Fruit fly (Drosophila melanogaster) Kc167 (cell line): ENCODE measurements around the gene melt.

ENCODE experiments used
- Myc ChIP-seq: fragments of >200 bp; optimal IDR thresholded peaks from 2 replicates; lab custom pipeline; 2017; ENCODE audit warnings: missing external identifiers
- Sin3A ChIP-seq: fragments of >200 bp; optimal IDR thresholded peaks from 2 replicates; lab custom pipeline; 2018; ENCODE audit warnings: missing external identifiers
- h ChIP-seq: fragments of >200 bp; optimal IDR thresholded peaks from 3 replicates; lab custom pipeline; 2018; ENCODE audit warnings: missing external identifiers
- insv ChIP-seq: fragments of >200 bp; optimal IDR thresholded peaks from 3 replicates; lab custom pipeline; 2018; ENCODE audit warnings: missing external identifiers
- psq ChIP-seq: fragments of >200 bp; optimal IDR thresholded peaks from 2 replicates; lab custom pipeline; 2017; ENCODE audit warnings: missing external identifiers
- ttk ChIP-seq: sonication (Bioruptor generic); optimal IDR thresholded peaks from 2 replicates; lab custom pipeline; 2017; ENCODE audit warnings: missing external identifiers

Gene melt

dm6 chr3L:7133699-7134655 is at the start of gene melt:
Gene melt (plus strand): TSS chr3L:7134516.
- TF ChIP-seq psq (lab: Kevin White, UChicago) (no peak), Myc (no peak), ttk (lab: Kevin White, UChicago) (no peak), h (lab: Kevin White, UChicago) (no peak), insv (lab: Kevin White, UChicago) (no peak), Sin3A (lab: Kevin White, UChicago) (no peak)

DNA sequence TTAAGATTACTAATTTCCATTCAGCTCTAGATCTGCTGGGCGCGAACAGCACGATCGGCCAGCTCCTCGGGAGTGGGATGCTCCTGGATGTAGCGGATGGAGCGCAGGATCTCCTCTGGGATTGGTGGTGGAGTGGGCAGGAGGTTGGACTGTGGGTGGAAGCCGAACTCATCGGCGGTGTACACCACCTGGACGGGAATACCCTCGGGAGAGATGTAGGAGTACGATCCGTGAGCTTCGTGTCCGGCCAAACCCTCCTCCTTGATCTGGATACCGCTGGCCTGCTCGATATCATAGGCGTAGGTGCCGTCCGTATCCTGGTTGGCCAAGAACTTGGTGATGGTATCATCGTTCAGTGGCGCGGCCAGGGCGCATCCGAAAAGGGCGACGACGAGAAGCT is 48.2 kb upstream of the melt start:
- TF ChIP-seq psq (lab: Kevin White, UChicago), result no peak
- no peak for TF ChIP-seq Myc

- TF ChIP-seq insv (lab: Kevin White, UChicago) (no peak), Myc (no peak), ttk (lab: Kevin White, UChicago) (no peak), h (lab: Kevin White, UChicago) (no peak), psq (lab: Kevin White, UChicago) (no peak), Sin3A (lab: Kevin White, UChicago) (no peak)
Measured at dm6 chr3L:7086558-7087059, 47.7 kb upstream of the melt start, which contains the start of gene Cpr65Ea. Gene Cpr65Ea (minus strand): TSS chr3L:7086608.

dm6 chr3L:7087347-7087746 is 47.0 kb upstream of the melt start:
- TF ChIP-seq Sin3A (lab: Kevin White, UChicago) (no peak), h (lab: Kevin White, UChicago) (no peak), Myc (no peak)

DNA sequence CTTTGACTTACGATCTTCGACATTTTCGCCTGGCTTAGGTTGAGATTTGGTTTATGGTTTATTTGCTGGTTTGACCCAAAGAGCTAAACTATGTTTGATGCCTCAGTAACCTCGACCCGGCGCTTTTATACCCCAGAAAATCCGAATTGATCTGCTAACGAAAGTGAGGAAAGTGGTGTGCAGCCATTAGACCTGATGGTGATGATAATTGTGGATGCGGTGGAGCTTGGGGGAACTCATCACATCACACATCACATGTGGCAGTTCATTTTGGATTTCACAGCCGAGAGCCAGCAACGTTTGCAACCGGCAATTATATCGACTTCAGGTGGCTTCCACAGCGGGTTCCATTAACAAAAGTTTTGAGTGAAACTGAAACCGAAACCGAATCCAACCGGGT is 45.6 kb upstream of the melt start, which contains the start of gene Cpr65Eb:
Gene Cpr65Eb, minus strand, starts transcription at position 101 of the 400 bp plus-strand sequence.
- no peak for TF ChIP-seq Myc
- no peak for TF ChIP-seq Sin3A (lab: Kevin White, UChicago)
- no peak for TF ChIP-seq h (lab: Kevin White, UChicago)
- TF ChIP-seq psq (lab: Kevin White, UChicago), result no peak
- no peak for TF ChIP-seq insv (lab: Kevin White, UChicago)
- TF ChIP-seq ttk (lab: Kevin White, UChicago), result no peak

- TF ChIP-seq ttk (lab: Kevin White, UChicago) (no peak), psq (lab: Kevin White, UChicago) (no peak), Myc (no peak), insv (lab: Kevin White, UChicago) (no peak), Sin3A (lab: Kevin White, UChicago) (no peak), h (lab: Kevin White, UChicago) (no peak)
Measured at dm6 chr3L:7090764-7091163, 43.6 kb upstream of the melt start.

DNA sequence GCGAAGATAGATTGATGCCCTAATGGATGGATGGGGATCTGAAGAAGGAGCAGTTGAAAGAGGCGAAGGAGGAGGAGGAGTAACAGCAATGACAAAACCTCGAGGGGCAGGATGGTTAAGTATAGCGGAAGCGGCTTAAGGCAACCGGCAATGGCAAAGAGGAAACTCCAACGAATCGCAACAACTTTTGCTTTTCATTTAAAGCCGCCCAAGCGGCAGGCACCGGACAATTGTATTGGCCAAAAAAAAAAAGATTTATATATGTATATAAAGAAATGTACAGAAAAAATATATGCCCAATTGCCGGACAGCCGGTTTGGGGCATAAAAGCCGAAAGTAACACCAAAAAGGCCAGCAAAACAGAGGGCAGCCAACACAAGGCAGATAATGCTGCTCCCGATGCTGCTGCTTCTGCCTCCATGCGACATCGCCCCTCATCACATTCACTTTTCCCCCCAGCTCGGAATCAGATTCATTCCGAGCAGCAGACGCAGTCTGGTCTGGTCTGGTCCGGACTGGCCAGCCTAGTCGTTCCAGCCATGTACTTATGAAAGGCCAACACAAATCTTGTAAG is 42.9 kb upstream of the melt start:
- TF ChIP-seq psq (lab: Kevin White, UChicago) (no peak), ttk (lab: Kevin White, UChicago) (no peak), Myc (no peak), Sin3A (lab: Kevin White, UChicago) (no peak), insv (lab: Kevin White, UChicago) (no peak), h (lab: Kevin White, UChicago) (no peak)

DNA sequence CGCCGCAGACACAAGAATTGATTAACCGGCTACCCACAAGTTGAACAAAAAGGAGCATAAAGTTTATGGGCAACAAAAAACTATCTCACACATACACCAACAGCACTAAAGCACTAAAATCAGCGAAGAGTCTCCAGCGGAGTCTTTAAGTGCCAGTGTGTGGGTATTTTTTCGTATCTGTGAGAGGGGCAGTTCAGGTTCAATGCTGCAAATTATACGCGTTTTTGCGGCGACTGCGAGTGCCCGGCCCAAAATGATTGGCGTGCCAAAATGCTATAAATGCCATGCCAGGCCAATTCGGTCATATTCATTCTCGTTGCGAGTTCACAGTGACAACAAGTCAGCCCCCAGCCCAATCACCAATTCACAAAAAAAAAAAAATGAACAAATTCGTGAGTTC is 41.4 kb upstream of the melt start, which contains the start of gene Cpr65Ec:
Gene Cpr65Ec, plus strand, starts transcription at position 301 of the 400 bp plus-strand sequence.
- TF ChIP-seq insv (lab: Kevin White, UChicago) (no peak), Myc (no peak), h (lab: Kevin White, UChicago) (no peak), psq (lab: Kevin White, UChicago) (no peak), ttk (lab: Kevin White, UChicago) (no peak), Sin3A (lab: Kevin White, UChicago) (no peak)

- TF ChIP-seq Myc (no peak), psq (lab: Kevin White, UChicago) (no peak), Sin3A (lab: Kevin White, UChicago) (no peak), ttk (lab: Kevin White, UChicago) (no peak), h (lab: Kevin White, UChicago) (no peak)
Measured at dm6 chr3L:7094020-7094419, 40.3 kb upstream of the melt start.

DNA sequence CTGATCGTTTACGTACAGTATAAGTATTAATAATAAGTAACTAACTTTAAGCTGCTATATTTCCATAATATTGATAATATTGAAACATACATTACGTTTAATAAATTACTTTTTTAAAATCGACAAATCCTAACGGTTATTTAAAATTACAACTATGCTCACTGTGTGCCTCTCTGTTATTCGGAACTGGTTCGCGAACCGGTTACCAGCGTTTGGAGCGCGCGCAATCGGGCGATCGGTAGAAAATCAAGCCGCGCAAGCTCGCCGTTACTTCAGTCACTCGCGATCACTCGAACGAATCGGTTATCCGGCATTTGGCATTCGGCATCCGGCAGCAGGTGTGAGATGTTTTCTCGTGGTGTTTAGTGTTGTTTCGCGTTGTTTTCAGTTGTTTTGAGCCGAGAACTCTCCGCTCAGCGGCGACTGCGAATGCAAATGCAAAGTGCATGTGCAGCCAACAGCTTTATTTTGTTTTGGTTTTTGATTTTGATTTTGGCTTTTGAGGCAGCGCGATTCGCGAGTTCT is 39.7 kb upstream of the melt start, which contains the start of gene form3:
Gene form3, plus strand, starts transcription at position 271 of the 525 bp plus-strand sequence.
- TF ChIP-seq Myc, result no peak

DNA sequence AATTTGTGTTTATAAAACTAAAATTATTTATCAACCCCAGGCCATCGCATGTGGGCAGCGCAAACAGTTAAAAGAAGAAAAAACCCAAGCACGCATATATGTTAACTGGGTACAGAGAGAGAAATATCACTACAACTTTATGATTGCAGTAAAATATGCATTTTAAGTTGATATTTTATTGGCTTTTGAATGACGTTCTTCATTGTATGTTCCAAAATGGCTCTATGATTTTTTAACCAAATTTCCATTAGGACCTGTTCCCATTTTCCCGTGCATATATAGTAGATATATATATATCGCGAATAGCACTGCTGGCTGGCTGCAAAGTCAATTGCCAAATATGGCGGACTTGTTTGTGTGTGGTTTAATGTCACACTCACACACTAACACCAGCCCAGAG is 37.8 kb upstream of the melt start:
- no peak for TF ChIP-seq Myc
- TF ChIP-seq ttk (lab: Kevin White, UChicago), result no peak
- no peak for TF ChIP-seq psq (lab: Kevin White, UChicago)
- no peak for TF ChIP-seq insv (lab: Kevin White, UChicago)
- no peak for TF ChIP-seq Sin3A (lab: Kevin White, UChicago)
- no peak for TF ChIP-seq h (lab: Kevin White, UChicago)

DNA sequence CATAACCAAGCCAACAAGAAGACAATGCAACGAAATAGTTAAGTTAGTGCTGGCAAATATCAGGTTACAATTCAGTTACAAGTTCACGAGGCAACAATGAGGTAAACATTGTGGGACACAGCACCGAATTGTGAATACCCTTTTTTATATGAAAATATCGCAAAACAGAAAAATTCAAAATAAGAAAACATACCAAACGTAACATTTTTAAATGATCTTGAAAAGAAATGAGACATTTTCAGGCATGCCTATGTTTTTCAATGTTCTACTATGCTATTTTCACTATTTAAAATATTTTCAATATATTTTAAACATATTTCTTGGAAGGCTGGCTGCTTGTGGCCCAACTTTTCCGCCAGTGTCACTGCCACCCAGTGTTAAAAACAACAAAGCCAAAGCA is 30.4 kb upstream of the melt start:
- TF ChIP-seq psq (lab: Kevin White, UChicago) (no peak), ttk (lab: Kevin White, UChicago) (no peak), h (lab: Kevin White, UChicago) (no peak), insv (lab: Kevin White, UChicago) (no peak), Myc (no peak), Sin3A (lab: Kevin White, UChicago) (no peak)
